Worm (Caenorhabditis elegans): Measurements from ENCODE around the gene F07G11.2.

The F07G11.2 gene

DNA sequence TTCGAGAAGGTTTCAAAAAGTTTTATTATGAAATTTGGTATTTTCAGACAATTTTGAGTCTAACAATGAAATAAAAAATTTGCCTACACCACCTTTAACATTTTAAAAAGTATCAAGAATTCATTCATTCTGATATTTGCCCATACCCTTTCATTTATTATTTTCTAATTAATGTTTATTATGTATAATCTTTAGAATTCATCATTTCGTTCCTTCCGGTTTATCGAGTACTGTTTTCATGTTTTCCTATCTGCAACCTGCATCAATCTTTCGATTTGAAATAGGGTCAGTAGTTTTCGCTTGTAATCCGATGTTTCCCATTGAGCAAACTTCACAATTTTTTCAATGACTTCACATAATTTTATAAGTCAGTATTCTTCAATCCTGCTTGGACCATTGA lies 35.2 kb upstream of the F07G11.2 start, which contains the start of gene C13A2.6:
Gene C13A2.6, plus strand, starts transcription at position 301 of the 400 bp plus-strand sequence.
- TF ChIP-seq pha-4 (tag; optimal IDR thresholded peaks at IDR 0.05) (no peak), M03D4.4 (tag; optimal IDR thresholded peaks at IDR 0.05) (no peak), nhr-2 (tag; optimal IDR thresholded peaks at IDR 0.05) (no peak), bed-3 (GFP tag; optimal IDR thresholded peaks at IDR 0.05) (no peak), lin-32 (GFP tag; optimal IDR thresholded peaks at IDR 0.05) (no peak), sem-2 (GFP tag; optimal IDR thresholded peaks at IDR 0.05) (no peak), elt-3 (tag; optimal IDR thresholded peaks at IDR 0.05) (no peak), mab-5 (tag; optimal IDR thresholded peaks at IDR 0.05) (no peak), nhr-237 (tag; optimal IDR thresholded peaks at IDR 0.05) (no peak), unc-39 (tag; optimal IDR thresholded peaks at IDR 0.05) (no peak), flh-1 (GFP tag; optimal IDR thresholded peaks at IDR 0.05) (no peak), ceh-43 (GFP tag; optimal IDR thresholded peaks at IDR 0.05) (no peak), mep-1 (tag; optimal IDR thresholded peaks at IDR 0.05) (no peak), ztf-11 (tag; optimal IDR thresholded peaks at IDR 0.05) (no peak), nhr-12 (tag; optimal IDR thresholded peaks at IDR 0.05) (no peak), ces-1 (GFP tag; optimal IDR thresholded peaks at IDR 0.05) (no peak), lsy-2 (tag; optimal IDR thresholded peaks at IDR 0.05) (no peak)

DNA sequence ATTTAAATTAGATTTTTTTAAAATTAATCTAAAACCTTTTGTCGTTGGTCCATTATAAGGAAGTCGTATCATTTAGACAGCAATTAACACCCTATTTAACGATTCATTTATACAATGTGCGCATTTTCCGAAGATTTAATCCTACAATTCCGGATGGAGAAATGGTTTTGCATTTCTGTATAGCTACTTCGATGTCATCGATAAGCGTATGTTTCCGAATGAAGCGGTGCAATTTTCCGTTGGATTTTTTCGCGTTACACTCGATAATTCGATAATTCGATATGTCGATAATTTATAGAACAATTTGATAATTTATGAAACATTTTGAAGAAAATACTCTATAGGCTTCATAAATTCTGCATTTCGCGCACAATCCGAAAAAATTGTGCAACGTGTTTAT lies 29.6 kb upstream of the F07G11.2 start, which contains the start of gene C13A2.10:
Gene C13A2.10, minus strand, starts transcription at position 101 of the 400 bp plus-strand sequence.
- TF ChIP-seq blmp-1 (tag; optimal IDR thresholded peaks at IDR 0.05) (no peak), lsy-2 (tag; optimal IDR thresholded peaks at IDR 0.05) (no peak)

DNA sequence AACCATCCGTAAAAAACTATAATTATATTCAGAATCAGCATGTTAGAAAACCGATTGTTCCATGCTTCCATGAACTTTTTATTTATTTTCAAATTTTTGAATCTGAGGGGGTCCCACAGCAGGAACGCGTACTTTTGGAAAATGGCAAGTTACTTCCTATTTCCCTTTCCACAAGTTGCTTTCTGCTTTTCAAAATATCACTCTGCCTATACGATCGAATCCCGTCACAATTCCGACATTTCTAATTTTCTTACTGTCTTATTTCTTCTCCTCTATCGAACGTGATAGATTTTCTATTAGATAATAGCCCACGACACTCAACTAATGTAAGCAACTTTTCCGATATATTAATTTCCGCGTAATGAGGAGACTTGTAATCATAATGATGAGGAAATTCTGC lies 29.1 kb upstream of the F07G11.2 start, which contains the start of gene C13A2.5:
Gene C13A2.5, plus strand, starts transcription at position 301 of the 400 bp plus-strand sequence.
- TF ChIP-seq ceh-39 (tag; optimal IDR thresholded peaks at IDR 0.05) = no peak
- TF ChIP-seq lsy-2 (tag; optimal IDR thresholded peaks at IDR 0.05) = no peak
- no peak for TF ChIP-seq ztf-11 (tag; optimal IDR thresholded peaks at IDR 0.05)
- TF ChIP-seq cnd-1 (tag; optimal IDR thresholded peaks at IDR 0.05) = no peak
- TF ChIP-seq tbx-8 (GFP tag; optimal IDR thresholded peaks at IDR 0.05) = no peak
- TF ChIP-seq lin-13 (tag; optimal IDR thresholded peaks at IDR 0.05) = no peak
- no peak for TF ChIP-seq pha-4 (tag; optimal IDR thresholded peaks at IDR 0.05)
- no peak for TF ChIP-seq nhr-2 (tag; optimal IDR thresholded peaks at IDR 0.05)
- no peak for TF ChIP-seq ham-2 (GFP tag; optimal IDR thresholded peaks at IDR 0.05)
- TF ChIP-seq bed-3 (GFP tag; optimal IDR thresholded peaks at IDR 0.05) = no peak
- TF ChIP-seq snpc-4 (tag; optimal IDR thresholded peaks at IDR 0.05) = no peak

DNA sequence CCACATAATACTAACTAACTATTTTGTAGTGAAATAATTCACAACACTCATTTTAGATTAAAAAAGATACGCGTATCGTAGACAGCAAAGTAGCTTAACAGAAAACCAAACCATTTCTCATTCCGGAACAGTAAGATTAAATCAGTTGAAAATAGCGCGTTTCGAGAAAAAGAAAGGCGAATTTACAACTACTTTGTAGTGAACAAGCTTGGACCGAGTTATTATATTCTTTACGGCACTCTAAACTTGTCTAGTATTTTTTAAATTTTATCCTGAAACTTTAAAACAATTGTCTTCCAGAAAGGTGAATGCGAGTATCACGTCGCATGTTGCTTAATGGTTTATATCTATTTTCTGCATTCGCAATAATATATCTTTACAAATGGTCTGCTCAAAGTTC lies 25.5 kb upstream of the F07G11.2 start, which contains the start of gene C13A2.4:
Gene C13A2.4, plus strand, starts transcription at position 301 of the 400 bp plus-strand sequence.
- TF ChIP-seq ham-2 (GFP tag; optimal IDR thresholded peaks at IDR 0.05) = no peak
- TF ChIP-seq pha-4 (tag; optimal IDR thresholded peaks at IDR 0.05) = no peak
- TF ChIP-seq M03D4.4 (tag; optimal IDR thresholded peaks at IDR 0.05) = no peak
- TF ChIP-seq unc-39 (tag; optimal IDR thresholded peaks at IDR 0.05) = no peak
- TF ChIP-seq ceh-83 (GFP tag; optimal IDR thresholded peaks at IDR 0.05) = no peak
- no peak for TF ChIP-seq nhr-28 (tag; optimal IDR thresholded peaks at IDR 0.05)
- no peak for TF ChIP-seq nhr-2 (tag; optimal IDR thresholded peaks at IDR 0.05)
- no peak for TF ChIP-seq ces-1 (GFP tag; optimal IDR thresholded peaks at IDR 0.05)

DNA sequence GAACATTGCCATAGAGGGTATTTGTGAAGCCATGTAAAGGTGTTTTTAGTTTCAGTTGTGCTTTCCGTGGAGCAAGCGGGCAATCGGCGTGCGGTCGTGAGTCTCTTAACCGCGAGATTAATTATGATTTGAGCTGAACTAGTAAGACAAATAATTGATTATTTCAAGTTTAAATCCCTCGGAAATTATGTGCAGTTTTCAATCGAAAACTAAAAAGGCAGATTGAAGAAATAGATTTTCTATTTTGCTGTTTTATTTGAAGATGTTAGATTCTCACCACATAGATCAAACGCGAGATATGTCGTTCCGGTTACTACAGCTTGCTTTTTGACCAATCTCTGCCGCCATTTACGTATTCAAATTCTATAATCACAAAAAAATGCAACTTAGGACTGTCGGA lies 22.6 kb upstream of the F07G11.2 start, which contains the start of gene C13A2.3:
Gene C13A2.3, plus strand, starts transcription at position 301 of the 400 bp plus-strand sequence.
- TF ChIP-seq lsy-2 (tag; optimal IDR thresholded peaks at IDR 0.05) (no peak), bed-3 (GFP tag; optimal IDR thresholded peaks at IDR 0.05) (no peak), nhr-12 (tag; optimal IDR thresholded peaks at IDR 0.05) (no peak), elt-3 (tag; optimal IDR thresholded peaks at IDR 0.05) (no peak), unc-62 (GFP tag; optimal IDR thresholded peaks at IDR 0.05) (no peak), ceh-43 (GFP tag; optimal IDR thresholded peaks at IDR 0.05) (no peak), unc-120 (tag; optimal IDR thresholded peaks at IDR 0.05; ENCODE audit: poor library complexity, severe bottlenecking) (no peak), sptf-1 (tag; optimal IDR thresholded peaks at IDR 0.05) (no peak), zip-8 (tag; optimal IDR thresholded peaks at IDR 0.05) (no peak), snpc-4 (tag; optimal IDR thresholded peaks at IDR 0.05) (no peak), drap-1 (GFP tag; optimal IDR thresholded peaks at IDR 0.05) (no peak), M03D4.4 (tag; optimal IDR thresholded peaks at IDR 0.05) (no peak), ham-2 (GFP tag; optimal IDR thresholded peaks at IDR 0.05) (no peak), mab-5 (tag; optimal IDR thresholded peaks at IDR 0.05) (no peak), elt-1 (tag; optimal IDR thresholded peaks at IDR 0.05; ENCODE audit: borderline replicate concordance, insufficient read depth) (no peak)

Data from whole organism, mixed stage, embryonic.